Fruit fly (Drosophila melanogaster) whole organism, embryonic: ENCODE data around the gene Mtp.

ENCODE experiments used
- Abd-B ChIP-seq: fragments of 200-800 bp; sonication (Bioruptor generic); optimal IDR thresholded peaks from 2 replicates; lab custom pipeline; 2018; ENCODE audit warnings: missing biosample characterization, mild to moderate bottlenecking, missing genetic modification characterization, moderate library complexity
- CG10274 ChIP-seq: fragments of 200-800 bp; sonication (Bioruptor generic); optimal IDR thresholded peaks from 3 replicates; lab custom pipeline; 2017; ENCODE audit warnings: missing biosample characterization, mild to moderate bottlenecking, missing genetic modification characterization
- CG12071 ChIP-seq: fragments of 200-800 bp; sonication (Bioruptor generic); optimal IDR thresholded peaks from 3 replicates; lab custom pipeline; 2018; ENCODE audit warnings: missing biosample characterization, mild to moderate bottlenecking, missing genetic modification characterization
- CG1529 ChIP-seq: fragments of 200-800 bp; sonication (Bioruptor generic); optimal IDR thresholded peaks from 3 replicates; lab custom pipeline; 2018; ENCODE audit warnings: missing biosample characterization, missing genetic modification characterization
- CG17186 ChIP-seq: fragments of 200-800 bp; sonication (Bioruptor generic); optimal IDR thresholded peaks from 3 replicates; lab custom pipeline; 2017; ENCODE audit warnings: missing biosample characterization, missing genetic modification reagents, missing genetic modification characterization
- CG18262 ChIP-seq: fragments of 200-800 bp; optimal IDR thresholded peaks from 3 replicates; lab custom pipeline; 2019; ENCODE audit warnings: missing biosample characterization, mild to moderate bottlenecking, missing genetic modification characterization, moderate library complexity
- CG1832 ChIP-seq: fragments of 200-800 bp; sonication (Bioruptor generic); optimal IDR thresholded peaks from 2 replicates; lab custom pipeline; 2017; ENCODE audit warnings: missing biosample characterization, mild to moderate bottlenecking, missing genetic modification characterization, inconsistent platforms
- CG18619 ChIP-seq: fragments of 200-800 bp; sonication (Bioruptor generic); optimal IDR thresholded peaks from 3 replicates; lab custom pipeline; 2017; ENCODE audit warnings: missing biosample characterization, mild to moderate bottlenecking, missing genetic modification characterization
- CG2875 ChIP-seq: fragments of 200-800 bp; sonication (Bioruptor generic); optimal IDR thresholded peaks from 2 replicates; lab custom pipeline; 2017; ENCODE audit warnings: missing biosample characterization, mild to moderate bottlenecking, missing genetic modification characterization, missing genetic modification reagents
- CG30020 ChIP-seq: fragments of 200-800 bp; optimal IDR thresholded peaks from 2 replicates; lab custom pipeline; 2019; ENCODE audit warnings: missing biosample characterization, mild to moderate bottlenecking, missing genetic modification characterization, moderate library complexity
- CG4360 ChIP-seq: fragments of 200-800 bp; sonication (Bioruptor generic); IDR thresholded peaks from 2 replicates; pipeline ENCODE4 v1.3.6; 2022; ENCODE audit warnings: missing biosample characterization, missing genetic modification characterization
- CG4707 ChIP-seq: fragments of 200-800 bp; sonication (Bioruptor generic); optimal IDR thresholded peaks from 2 replicates; lab custom pipeline; 2018; ENCODE audit warnings: missing biosample characterization, mild to moderate bottlenecking, missing genetic modification characterization, moderate library complexity
- CG5180 ChIP-seq: fragments of 200-800 bp; sonication (Bioruptor generic); optimal IDR thresholded peaks from 3 replicates; lab custom pipeline; 2017; ENCODE audit warnings: missing biosample characterization, missing genetic modification characterization, mild to moderate bottlenecking, moderate library complexity, missing genetic modification reagents
- CG6765 ChIP-seq: fragments of 200-800 bp; sonication (Bioruptor generic); optimal IDR thresholded peaks from 3 replicates; lab custom pipeline; 2017; ENCODE audit warnings: missing biosample characterization, mild to moderate bottlenecking, missing genetic modification characterization
- CG8388 ChIP-seq: fragments of 200-800 bp; sonication (Bioruptor generic); optimal IDR thresholded peaks from 2 replicates; lab custom pipeline; 2019; ENCODE audit warnings: missing biosample characterization, mild to moderate bottlenecking, missing genetic modification characterization, moderate library complexity
- CG9932 ChIP-seq: fragments of 200-800 bp; sonication (Bioruptor generic); IDR thresholded peaks from 2 replicates; pipeline ENCODE4 v1.3.6; 2022; ENCODE audit warnings: missing biosample characterization, missing genetic modification characterization
- Chrac-16 ChIP-seq: fragments of 200-800 bp; sonication (Bioruptor generic); optimal IDR thresholded peaks from 3 replicates; lab custom pipeline; 2016; ENCODE audit warnings: missing biosample characterization, missing genetic modification characterization
- D19A ChIP-seq: fragments of 200-800 bp; optimal IDR thresholded peaks from 3 replicates; lab custom pipeline; 2019; ENCODE audit warnings: missing biosample characterization, mild to moderate bottlenecking, missing genetic modification characterization, moderate library complexity
- Dll ChIP-seq: fragments of 200-800 bp; sonication (Bioruptor generic); IDR thresholded peaks from 4 replicates; pipeline ENCODE4 v1.3.6; 2022; ENCODE audit warnings: missing biosample characterization, missing genetic modification characterization; ENCODE audit not compliant: partially characterized antibody
- Drgx ChIP-seq: fragments of 200-800 bp; sonication (Bioruptor generic); IDR thresholded peaks from 2 replicates; pipeline ENCODE4 v1.3.6; 2022; ENCODE audit warnings: missing biosample characterization, missing genetic modification characterization
- Fer2 ChIP-seq: fragments of 200-800 bp; sonication (Bioruptor generic); optimal IDR thresholded peaks from 2 replicates; lab custom pipeline; 2018; ENCODE audit warnings: missing biosample characterization, mild to moderate bottlenecking, missing genetic modification characterization, moderate library complexity
- HLH4C ChIP-seq: fragments of 200-800 bp; sonication (Bioruptor generic); IDR thresholded peaks from 3 replicates; pipeline ENCODE4 v1.3.6; 2022; ENCODE audit warnings: missing biosample characterization, missing genetic modification characterization; ENCODE audit not compliant: partially characterized antibody
- HmgD ChIP-seq: fragments of 200-800 bp; sonication (Bioruptor generic); optimal IDR thresholded peaks from 3 replicates; lab custom pipeline; 2016; ENCODE audit warnings: missing biosample characterization, missing genetic modification characterization
- MESR4 ChIP-seq: fragments of 200-800 bp; sonication (Bioruptor generic); optimal IDR thresholded peaks from 2 replicates; lab custom pipeline; 2018; ENCODE audit warnings: missing biosample characterization, mild to moderate bottlenecking, missing genetic modification characterization, moderate library complexity
- Max ChIP-seq: fragments of 200-800 bp; sonication (Bioruptor generic); optimal IDR thresholded peaks from 2 replicates; lab custom pipeline; 2016; ENCODE audit warnings: missing biosample characterization, mild to moderate bottlenecking, missing genetic modification characterization
- Pdp1 ChIP-seq, 2 experiments: fragments of 200-800 bp; sonication (Bioruptor generic); optimal IDR thresholded peaks; 3 replicates each; lab custom pipeline; 2016; ENCODE audit warnings: missing biosample characterization in 2 of 2, missing genetic modification characterization in 2 of 2, mild to moderate bottlenecking in 1 of 2, moderate library complexity in 1 of 2
- Sry-β ChIP-seq: fragments of 200-800 bp; sonication (Bioruptor generic); optimal IDR thresholded peaks from 2 replicates; lab custom pipeline; 2018; ENCODE audit warnings: missing biosample characterization, mild to moderate bottlenecking, missing genetic modification characterization, moderate library complexity
- al ChIP-seq: fragments of 200-800 bp; sonication (Bioruptor generic); IDR thresholded peaks from 2 replicates; pipeline ENCODE4 v1.3.6; 2022; ENCODE audit warnings: missing biosample characterization, missing genetic modification characterization
- az2 ChIP-seq: fragments of 200-800 bp; sonication (Bioruptor generic); optimal IDR thresholded peaks from 3 replicates; lab custom pipeline; 2016; ENCODE audit warnings: missing biosample characterization, missing genetic modification characterization
- bbx ChIP-seq: fragments of 200-800 bp; sonication (Bioruptor generic); IDR thresholded peaks from 2 replicates; pipeline ENCODE4 v1.3.6; 2022; ENCODE audit warnings: missing biosample characterization, missing genetic modification characterization; ENCODE audit not compliant: partially characterized antibody
- crol ChIP-seq: fragments of 200-800 bp; sonication (Bioruptor generic); IDR thresholded peaks from 2 replicates; pipeline ENCODE4 v1.3.6; 2022; ENCODE audit warnings: missing biosample characterization, missing genetic modification characterization
- fd96Cb ChIP-seq: fragments of 200-800 bp; sonication (Bioruptor generic); optimal IDR thresholded peaks from 2 replicates; lab custom pipeline; 2018; ENCODE audit warnings: missing biosample characterization, mild to moderate bottlenecking, missing genetic modification characterization, moderate library complexity
- lola ChIP-seq, 3 experiments: fragments of >200 bp in 2 of 3; fragments of 200-800 bp in 1 of 3; sonication (Bioruptor generic) in 1 of 3; optimal IDR thresholded peaks; 2 replicates each; lab custom pipeline; 2017 to 2019; ENCODE audit warnings: missing biosample characterization in 3 of 3, missing genetic modification characterization in 3 of 3, mild to moderate bottlenecking in 1 of 3, moderate library complexity in 1 of 3
- mld ChIP-seq: fragments of 200-800 bp; sonication (Bioruptor generic); IDR thresholded peaks from 3 replicates; pipeline ENCODE4 v1.3.6; 2022; ENCODE audit warnings: missing biosample characterization, missing genetic modification characterization; ENCODE audit not compliant: partially characterized antibody
- onecut ChIP-seq: fragments of 200-800 bp; sonication (Bioruptor generic); IDR thresholded peaks from 2 replicates; pipeline ENCODE4 v1.3.6; 2022; ENCODE audit warnings: missing biosample characterization, missing genetic modification characterization
- pb ChIP-seq: fragments of 200-800 bp; sonication (Bioruptor generic); optimal IDR thresholded peaks from 3 replicates; lab custom pipeline; 2016; ENCODE audit warnings: missing biosample characterization, missing genetic modification characterization
- pho ChIP-seq: fragments of 200-800 bp; sonication (Bioruptor generic); optimal IDR thresholded peaks from 2 replicates; lab custom pipeline; 2016; ENCODE audit warnings: missing biosample characterization, missing genetic modification characterization
- prd ChIP-seq, 3 experiments: fragments of >200 bp in 2 of 3; fragments of 200-800 bp in 1 of 3; sonication (Bioruptor generic) in 1 of 3; optimal IDR thresholded peaks in 2 of 3; IDR thresholded peaks in 1 of 3; 2 replicates in 2 of 3; 3 replicates in 1 of 3; pipeline versions ENCODE4 v1.3.6 to Lab custom; 2017 to 2022; ENCODE audit warnings: missing biosample characterization in 1 of 3, missing genetic modification characterization in 1 of 3
- ro ChIP-seq: fragments of 200-800 bp; sonication (Bioruptor generic); IDR thresholded peaks from 2 replicates; pipeline ENCODE4 v1.3.6; 2022; ENCODE audit warnings: missing biosample characterization, missing genetic modification characterization
- tna ChIP-seq: fragments of 200-800 bp; sonication (Bioruptor generic); IDR thresholded peaks from 2 replicates; pipeline ENCODE4 v1.3.6; 2022; ENCODE audit warnings: missing biosample characterization, missing genetic modification characterization; ENCODE audit not compliant: partially characterized antibody
- trem ChIP-seq: fragments of 200-800 bp; optimal IDR thresholded peaks from 3 replicates; lab custom pipeline; 2019; ENCODE audit warnings: missing biosample characterization, mild to moderate bottlenecking, missing genetic modification characterization, moderate library complexity
- trh ChIP-seq: fragments of 200-800 bp; sonication (Bioruptor generic); optimal IDR thresholded peaks from 2 replicates; lab custom pipeline; 2016; ENCODE audit warnings: missing biosample characterization, missing genetic modification characterization
- twi ChIP-seq: fragments of 200-800 bp; optimal IDR thresholded peaks from 2 replicates; lab custom pipeline; 2019; ENCODE audit warnings: missing biosample characterization, mild to moderate bottlenecking, missing genetic modification characterization, moderate library complexity
- tx ChIP-seq: fragments of 200-800 bp; sonication (Bioruptor generic); optimal IDR thresholded peaks from 2 replicates; lab custom pipeline; 2016; ENCODE audit warnings: missing biosample characterization, missing genetic modification characterization
- usp ChIP-seq: fragments of >200 bp; optimal IDR thresholded peaks from 2 replicates; lab custom pipeline; 2017; ENCODE audit warnings: missing biosample characterization, missing genetic modification characterization
- vnd ChIP-seq: fragments of 200-800 bp; sonication (Bioruptor generic); IDR thresholded peaks from 3 replicates; pipeline ENCODE4 v1.3.6; 2022; ENCODE audit warnings: missing biosample characterization, missing genetic modification characterization; ENCODE audit not compliant: partially characterized antibody
- z ChIP-seq: fragments of 200-800 bp; sonication (Bioruptor generic); IDR thresholded peaks from 3 replicates; pipeline ENCODE4 v1.3.6; 2022; ENCODE audit warnings: missing biosample characterization, missing genetic modification characterization
- zfh2 ChIP-seq: fragments of 200-800 bp; sonication (Bioruptor generic); optimal IDR thresholded peaks from 2 replicates; lab custom pipeline; 2016; ENCODE audit warnings: missing biosample characterization, missing genetic modification characterization

The Mtp gene

DNA sequence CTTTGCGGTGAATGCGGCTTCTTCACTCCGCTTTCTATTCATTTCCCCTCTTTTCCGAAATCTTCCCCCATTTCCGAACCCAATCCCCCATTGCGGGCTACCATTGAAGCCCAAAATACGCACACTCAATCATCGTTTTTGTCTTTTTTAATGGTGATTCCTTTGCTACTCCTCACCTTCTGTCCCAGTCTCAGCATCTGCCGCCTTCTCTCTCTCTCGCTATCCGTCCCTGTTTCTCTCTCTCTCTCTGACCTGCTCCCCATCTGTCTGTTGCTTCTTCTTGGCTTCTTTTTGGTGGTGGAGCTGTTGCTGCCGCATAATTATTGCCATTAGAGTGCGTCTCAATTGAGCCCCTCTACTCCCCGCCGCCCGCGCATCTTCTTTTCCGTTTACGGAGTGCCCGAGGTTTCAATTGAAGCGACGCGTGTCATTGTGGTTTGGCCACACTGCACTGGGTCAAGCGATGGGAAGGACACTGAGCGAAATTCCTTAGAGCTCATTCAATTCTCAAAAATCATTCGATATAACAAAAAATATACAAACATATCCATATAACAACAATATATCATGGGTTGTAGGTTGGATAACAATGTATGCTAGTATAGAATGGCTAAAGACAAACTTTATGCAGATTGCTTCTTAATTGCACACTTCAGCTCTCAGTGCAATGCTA, 22.3 kb upstream of the Mtp start (continued):
- TF ChIP-seq CG8388 (GFP tag; lab: Kevin White, UChicago) (peak; percentile 67), CG30020 (tag; lab: Kevin White, UChicago) (no peak), zfh2 (GFP tag; lab: Kevin White, UChicago) (no peak), trem (peak; percentile 50), mld (GFP tag; lab: Robert Waterston, UW) (no peak), Drgx (GFP tag; lab: Robert Waterston, UW) (peak; percentile 48; the same call in 1 of the 2 replicates), CG12071 (no peak), onecut (GFP tag; lab: Robert Waterston, UW) (no peak), pb (GFP tag; lab: Kevin White, UChicago) (no peak), vnd (no peak), az2 (peak; percentile 58), prd (optimal IDR thresholded peaks at IDR 0.05; lab: Kevin White, UChicago) (no peak), prd (GFP tag; IDR thresholded peaks at IDR 0.05; lab: Robert Waterston, UW) (peak; percentile 62; the same call in 2 of the 3 replicates), CG18262 (tag; lab: Kevin White, UChicago) (peak; percentile 68), CG4360 (GFP tag; lab: Robert Waterston, UW) (no peak), crol (GFP tag; lab: Robert Waterston, UW) (peak; percentile 78), tna (GFP tag; lab: Robert Waterston, UW) (no peak), CG17186 (GFP tag; lab: Kevin White, UChicago) (no peak), lola (GFP tag; optimal IDR thresholded peaks at IDR 0.05; lab: Kevin White, UChicago) (peak in 1 of 3 experiments; percentile 41), trh (GFP tag; lab: Kevin White, UChicago) (no peak), Pdp1 (GFP tag; optimal IDR thresholded peaks at IDR 0.05; lab: Kevin White, UChicago) (peak; percentile 30 to 48), HmgD (GFP tag; lab: Kevin White, UChicago) (no peak), CG2875 (GFP tag; lab: Kevin White, UChicago) (peak; percentile 50), ro (no peak), bbx (GFP tag; lab: Robert Waterston, UW) (no peak), CG1529 (peak; percentile 16), Dll (GFP tag; lab: Robert Waterston, UW) (no peak), CG5180 (GFP tag; lab: Kevin White, UChicago) (peak; percentile 30), CG4707 (no peak), Abd-B (peak; percentile 45), D19A (tag; lab: Kevin White, UChicago) (peak; percentile 39), Sry-β (GFP tag; lab: Kevin White, UChicago) (no peak), z (GFP tag; lab: Robert Waterston, UW) (no peak), pho (GFP tag; lab: Kevin White, UChicago) (no peak), MESR4 (GFP tag; lab: Kevin White, UChicago) (no peak), CG10274 (GFP tag; lab: Kevin White, UChicago) (no peak), usp (GFP tag; lab: Kevin White, UChicago) (no peak), twi (tag; lab: Kevin White, UChicago) (no peak), CG18619 (GFP tag; lab: Kevin White, UChicago) (no peak), CG1832 (GFP tag; lab: Kevin White, UChicago) (peak; percentile 59), tx (GFP tag; lab: Kevin White, UChicago) (no peak), al (GFP tag; lab: Robert Waterston, UW) (no peak), fd96Cb (tag; lab: Kevin White, UChicago) (peak; percentile 61), Fer2 (tag; lab: Kevin White, UChicago) (no peak), HLH4C (GFP tag; lab: Robert Waterston, UW) (no peak), Max (GFP tag; lab: Kevin White, UChicago) (no peak), CG6765 (GFP tag; lab: Kevin White, UChicago) (no peak), Chrac-16 (GFP tag; lab: Kevin White, UChicago) (peak; percentile 41), CG9932 (GFP tag; lab: Robert Waterston, UW) (no peak)
